Worm (Caenorhabditis elegans) whole organism, mixed stage, embryonic: ENCODE measurements around the gene dna-2.

Source experiments
- M03D4.4 ChIP-seq: sonication (generic microtip); optimal IDR thresholded peaks from 2 replicates; lab custom pipeline; 2017; ENCODE audit warnings: mild to moderate bottlenecking, missing genetic modification characterization, missing compliant biosample characterization
- bed-3 ChIP-seq: fragments of 200-800 bp; sonication (Bioruptor generic); optimal IDR thresholded peaks from 3 replicates; lab custom pipeline; 2018; ENCODE audit warnings: mild to moderate bottlenecking, missing genetic modification characterization, moderate library complexity, missing compliant biosample characterization
- blmp-1 ChIP-seq: fragments of 150-350 bp; optimal IDR thresholded peaks from 2 replicates; lab custom pipeline; 2014; ENCODE audit warnings: missing biosample characterization, missing genetic modification characterization
- ceh-39 ChIP-seq: fragments of 150-350 bp; optimal IDR thresholded peaks from 2 replicates; lab custom pipeline; 2014; ENCODE audit warnings: missing biosample characterization, missing genetic modification characterization
- ceh-43 ChIP-seq: fragments of 200-800 bp; sonication (Bioruptor generic); optimal IDR thresholded peaks from 2 replicates; lab custom pipeline; 2018; ENCODE audit warnings: mild to moderate bottlenecking, missing genetic modification characterization, moderate library complexity, missing compliant biosample characterization
- ceh-83 ChIP-seq: fragments of 200-800 bp; sonication (Bioruptor generic); optimal IDR thresholded peaks from 2 replicates; lab custom pipeline; 2018; ENCODE audit warnings: mild to moderate bottlenecking, missing genetic modification characterization, missing compliant biosample characterization
- ces-1 ChIP-seq: fragments of 150-350 bp; optimal IDR thresholded peaks from 2 replicates; lab custom pipeline; 2014; ENCODE audit warnings: missing biosample characterization, missing genetic modification reagents, missing genetic modification characterization
- cnd-1 ChIP-seq: fragments of 200-800 bp; sonication (Bioruptor generic); optimal IDR thresholded peaks from 2 replicates; lab custom pipeline; 2018; ENCODE audit warnings: mild to moderate bottlenecking, missing genetic modification characterization, missing compliant biosample characterization
- drap-1 ChIP-seq: fragments of 200-800 bp; sonication (Bioruptor generic); optimal IDR thresholded peaks from 3 replicates; lab custom pipeline; 2018; ENCODE audit warnings: mild to moderate bottlenecking, missing genetic modification characterization, missing compliant biosample characterization
- elt-1 ChIP-seq: sonication (generic microtip); optimal IDR thresholded peaks from 2 replicates; lab custom pipeline; 2017; ENCODE audit warnings: missing genetic modification characterization, mild to moderate bottlenecking, missing compliant biosample characterization, antibody characterized with exemption, moderate library complexity, borderline replicate concordance; ENCODE audit not compliant: insufficient read depth
- elt-3 ChIP-seq: fragments of 150-350 bp; optimal IDR thresholded peaks from 2 replicates; lab custom pipeline; 2014; ENCODE audit warnings: missing biosample characterization, missing genetic modification characterization
- ham-2 ChIP-seq: fragments of 200-800 bp; sonication (Bioruptor generic); optimal IDR thresholded peaks from 2 replicates; lab custom pipeline; 2018; ENCODE audit warnings: mild to moderate bottlenecking, missing genetic modification characterization, missing compliant biosample characterization
- hlh-1 ChIP-seq: fragments of 150-350 bp; optimal IDR thresholded peaks from 2 replicates; lab custom pipeline; 2014; ENCODE audit warnings: missing biosample characterization, missing genetic modification reagents, missing genetic modification characterization
- lin-13 ChIP-seq: fragments of 150-350 bp; optimal IDR thresholded peaks from 2 replicates; lab custom pipeline; 2014; ENCODE audit warnings: missing biosample characterization, missing genetic modification characterization
- lin-32 ChIP-seq: fragments of 200-800 bp; sonication (Bioruptor generic); optimal IDR thresholded peaks from 2 replicates; lab custom pipeline; 2018; ENCODE audit warnings: mild to moderate bottlenecking, missing genetic modification characterization, missing compliant biosample characterization
- lsy-2 ChIP-seq: fragments of 150-350 bp; optimal IDR thresholded peaks from 2 replicates; lab custom pipeline; 2014; ENCODE audit warnings: missing biosample characterization, missing genetic modification characterization
- mab-5 ChIP-seq: fragments of 150-350 bp; optimal IDR thresholded peaks from 2 replicates; lab custom pipeline; 2014; ENCODE audit warnings: missing biosample characterization, missing genetic modification characterization
- mep-1 ChIP-seq: fragments of 150-350 bp; optimal IDR thresholded peaks from 2 replicates; lab custom pipeline; 2017; ENCODE audit warnings: missing biosample characterization, missing genetic modification reagents, missing genetic modification characterization, inconsistent platforms
- mls-2 ChIP-seq: sonication (generic microtip); optimal IDR thresholded peaks from 2 replicates; lab custom pipeline; 2016; ENCODE audit warnings: mild to moderate bottlenecking, missing genetic modification characterization, moderate library complexity, missing compliant biosample characterization
- nhr-12 ChIP-seq: fragments of 150-350 bp; optimal IDR thresholded peaks from 2 replicates; lab custom pipeline; 2014; ENCODE audit warnings: missing biosample characterization, missing genetic modification characterization
- nhr-2 ChIP-seq: fragments of 150-350 bp; optimal IDR thresholded peaks from 2 replicates; lab custom pipeline; 2014; ENCODE audit warnings: missing biosample characterization, missing genetic modification characterization
- nhr-237 ChIP-seq: fragments of 150-350 bp; optimal IDR thresholded peaks from 2 replicates; lab custom pipeline; 2014; ENCODE audit warnings: missing biosample characterization, missing genetic modification characterization
- pha-4 ChIP-seq: fragments of 150-350 bp; optimal IDR thresholded peaks from 2 replicates; lab custom pipeline; 2018; ENCODE audit warnings: missing biosample characterization, missing genetic modification reagents, missing genetic modification characterization
- sem-2 ChIP-seq: fragments of 200-800 bp; sonication (Bioruptor generic); optimal IDR thresholded peaks from 2 replicates; lab custom pipeline; 2018; ENCODE audit warnings: mild to moderate bottlenecking, missing genetic modification characterization, missing compliant biosample characterization
- snpc-4 ChIP-seq: fragments of 150-350 bp; optimal IDR thresholded peaks from 2 replicates; lab custom pipeline; 2014; ENCODE audit warnings: missing biosample characterization, missing genetic modification characterization
- sptf-1 ChIP-seq: sonication (generic microtip); optimal IDR thresholded peaks from 2 replicates; lab custom pipeline; 2017; ENCODE audit warnings: mild to moderate bottlenecking, missing genetic modification characterization, moderate library complexity, missing compliant biosample characterization
- tbx-8 ChIP-seq: fragments of 200-800 bp; sonication (Bioruptor generic); optimal IDR thresholded peaks from 2 replicates; lab custom pipeline; 2018; ENCODE audit warnings: mild to moderate bottlenecking, missing genetic modification characterization, moderate library complexity, missing compliant biosample characterization
- unc-120 ChIP-seq: sonication (generic microtip); optimal IDR thresholded peaks from 2 replicates; lab custom pipeline; 2017; ENCODE audit warnings: missing genetic modification characterization, missing compliant biosample characterization; ENCODE audit not compliant: poor library complexity, severe bottlenecking
- unc-39 ChIP-seq: fragments of 150-350 bp; optimal IDR thresholded peaks from 2 replicates; lab custom pipeline; 2014; ENCODE audit warnings: missing biosample characterization, missing genetic modification characterization
- unc-62 ChIP-seq: fragments of 150-350 bp; optimal IDR thresholded peaks from 2 replicates; lab custom pipeline; 2014; ENCODE audit warnings: missing biosample characterization, missing genetic modification reagents, missing genetic modification characterization
- ztf-11 ChIP-seq: fragments of 150-350 bp; optimal IDR thresholded peaks from 2 replicates; lab custom pipeline; 2014; ENCODE audit warnings: missing biosample characterization, missing genetic modification characterization

Gene dna-2

ce11 chrII:11751615-11752174 lies 26.5 kb upstream of the dna-2 start:
- TF ChIP-seq elt-1 (tag; lab: Kevin White, UChicago) (no peak), nhr-12 (tag; lab: Kevin White, UChicago) (no peak), ces-1 (GFP tag; lab: Kevin White, UChicago) (peak; percentile 76), mep-1 (tag; lab: Kevin White, UChicago) (peak; percentile 22), unc-62 (GFP tag; lab: Kevin White, UChicago) (peak; percentile 15), snpc-4 (no peak), mls-2 (tag; lab: Kevin White, UChicago) (peak; percentile 54)

DNA sequence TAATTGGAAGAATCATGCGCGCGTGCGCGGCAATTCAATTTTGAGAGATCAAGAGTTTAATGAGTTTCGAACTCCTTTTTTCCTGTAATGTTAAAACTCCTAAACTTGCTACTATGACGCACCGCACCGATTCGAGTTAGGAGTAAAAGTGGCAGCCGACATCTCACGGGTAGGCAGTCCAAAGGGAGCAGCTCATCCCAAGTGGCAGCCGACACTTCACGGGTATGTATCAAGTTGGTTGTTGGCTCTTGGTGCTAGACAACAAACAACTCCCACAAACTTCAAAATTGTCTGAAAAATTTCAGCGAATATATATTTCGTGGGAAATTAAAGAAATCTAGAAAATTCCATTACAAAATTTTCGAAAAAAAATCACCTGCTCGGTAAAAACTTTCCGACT lies 25.0 kb upstream of the dna-2 start:
- TF ChIP-seq ceh-43 (no peak), unc-39 (tag; lab: Kevin White, UChicago) (no peak), ceh-39 (tag; lab: Kevin White, UChicago) (no peak), unc-120 (tag; lab: Kevin White, UChicago) (no peak), bed-3 (GFP tag; lab: Kevin White, UChicago) (no peak), ces-1 (GFP tag; lab: Kevin White, UChicago) (peak; percentile 71), nhr-12 (tag; lab: Kevin White, UChicago) (no peak)
- TF ChIP-seq, all 35 proteins: peak for 1

ce11 chrII:11756684-11757107 lies 21.5 kb upstream of the dna-2 start:
- TF ChIP-seq nhr-2 (tag; lab: Kevin White, UChicago), result peak; percentile 59
- no peak for TF ChIP-seq unc-39 (tag; lab: Kevin White, UChicago)
- TF ChIP-seq ces-1 (GFP tag; lab: Kevin White, UChicago), result peak; percentile 43
- TF ChIP-seq, all 35 proteins: peak for 2

DNA sequence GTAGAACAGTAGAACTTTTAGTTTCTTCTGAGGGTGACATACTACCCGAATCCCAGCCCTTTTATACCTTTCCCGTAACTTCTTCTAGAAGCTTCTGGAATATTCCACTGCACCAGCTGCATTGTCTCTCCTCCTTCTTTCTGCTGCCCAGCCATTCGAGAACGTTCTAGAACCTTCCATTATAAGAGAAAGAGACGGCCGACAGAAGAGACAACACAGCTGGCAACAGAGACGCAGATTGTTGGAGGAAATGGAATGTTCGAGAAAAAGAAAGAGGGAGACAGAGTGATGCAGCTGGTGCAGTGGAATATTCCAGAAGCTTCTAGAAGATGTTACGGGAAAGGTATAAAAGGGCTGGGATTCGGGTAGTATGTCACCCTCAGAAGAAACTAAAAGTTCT lies 19.0 kb upstream of the dna-2 start, which contains the start of the genes F44E5.4 and F44E5.5:
Gene F44E5.4, minus strand, starts transcription at position 35 of the 400 bp plus-strand sequence.
Gene F44E5.5, plus strand, starts transcription at position 386 of the 400 bp plus-strand sequence.
- TF ChIP-seq hlh-1 (tag; lab: Kevin White, UChicago), result peak; percentile 93
- TF ChIP-seq nhr-12 (tag; lab: Kevin White, UChicago), result peak; percentile 21
- peak; percentile 92 for TF ChIP-seq cnd-1 (tag; lab: Kevin White, UChicago)
- TF ChIP-seq mls-2 (tag; lab: Kevin White, UChicago), result peak; percentile 93
- TF ChIP-seq mep-1 (tag; lab: Kevin White, UChicago), result peak; percentile 83
- TF ChIP-seq sem-2, result peak; percentile 59
- TF ChIP-seq drap-1 (GFP tag; lab: Kevin White, UChicago), result peak; percentile 56
- TF ChIP-seq pha-4 (tag; lab: Kevin White, UChicago), result peak; percentile 54
- TF ChIP-seq nhr-2 (tag; lab: Kevin White, UChicago), result peak; percentile 73
- peak; percentile 88 for TF ChIP-seq ceh-39 (tag; lab: Kevin White, UChicago)
- TF ChIP-seq mab-5 (tag; lab: Kevin White, UChicago), result peak; percentile 30
- peak; percentile 97 for TF ChIP-seq lin-32 (GFP tag; lab: Kevin White, UChicago)
- peak; percentile 76 for TF ChIP-seq ceh-83
- TF ChIP-seq nhr-237 (tag; lab: Kevin White, UChicago), result peak; percentile 83
- TF ChIP-seq ztf-11 (tag; lab: Kevin White, UChicago), result peak; percentile 56
- peak; percentile 77 for TF ChIP-seq unc-120 (tag; lab: Kevin White, UChicago)
- TF ChIP-seq ces-1 (GFP tag; lab: Kevin White, UChicago), result peak; percentile 88
- peak; percentile 24 for TF ChIP-seq elt-3 (tag; lab: Kevin White, UChicago)
- TF ChIP-seq sptf-1 (tag; lab: Kevin White, UChicago), result peak; percentile 90
- TF ChIP-seq tbx-8 (GFP tag; lab: Kevin White, UChicago), result peak; percentile 67
- peak; percentile 19 for TF ChIP-seq ham-2 (GFP tag; lab: Kevin White, UChicago)
- peak; percentile 70 for TF ChIP-seq ceh-43
- TF ChIP-seq bed-3 (GFP tag; lab: Kevin White, UChicago), result peak; percentile 62
- peak; percentile 60 for TF ChIP-seq M03D4.4 (tag; lab: Kevin White, UChicago)
- peak; percentile 47 for TF ChIP-seq lsy-2 (tag; lab: Kevin White, UChicago)
- peak; percentile 71 for TF ChIP-seq unc-62 (GFP tag; lab: Kevin White, UChicago)
- TF ChIP-seq lin-13 (tag; lab: Kevin White, UChicago), result peak; percentile 94
- peak; percentile 26 for TF ChIP-seq blmp-1 (tag; lab: Kevin White, UChicago)
